Fruit fly (Drosophila melanogaster): Measurements from ENCODE around the gene CG7115.

CG7115 gene

DNA sequence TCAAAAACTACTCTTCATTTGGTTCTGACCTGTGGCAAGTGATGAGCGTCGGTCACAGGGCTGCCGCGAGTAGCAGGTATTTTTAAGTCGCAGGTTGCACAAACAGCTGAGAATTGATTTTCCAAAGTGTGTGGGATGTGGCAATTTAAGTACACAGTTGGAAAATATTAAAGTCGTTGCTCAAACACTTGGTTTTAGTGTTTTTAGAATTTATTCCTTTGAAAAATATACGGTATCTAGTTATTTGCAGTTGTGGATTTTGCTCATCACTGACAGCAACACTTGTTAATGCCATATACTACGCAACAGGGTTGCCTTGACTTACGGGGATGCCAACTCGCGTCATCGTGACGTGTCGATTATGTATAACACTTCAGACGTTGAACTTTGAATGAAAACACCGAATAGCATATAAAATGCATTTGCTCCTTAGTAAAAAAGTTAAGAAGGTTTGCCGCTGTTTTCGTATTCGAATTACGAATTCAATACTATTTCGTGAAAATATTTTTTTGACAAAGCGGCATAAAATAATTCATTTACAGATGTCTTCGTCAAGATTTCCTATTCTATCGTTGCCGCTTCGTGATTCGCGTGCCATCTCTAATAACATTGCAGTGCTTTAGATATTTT, 21.0 kb upstream of the CG7115 start, which contains the start of the genes Herp and r2d2 (continued):
- TF ChIP-seq kni (GFP tag; optimal IDR thresholded peaks at IDR 0.05): peak; percentile 91
- peak; percentile 63 for TF ChIP-seq CG17568 (GFP tag; optimal IDR thresholded peaks at IDR 0.05)
- TF ChIP-seq CG4707 (GFP tag; optimal IDR thresholded peaks at IDR 0.05): peak; percentile 50
- peak; percentile 91 for TF ChIP-seq Hr3 (GFP tag; optimal IDR thresholded peaks at IDR 0.05)
- peak; percentile 90 for TF ChIP-seq scrt (GFP tag; optimal IDR thresholded peaks at IDR 0.05)
- TF ChIP-seq Med (GFP tag): peak; percentile 99
- peak; percentile 40 for TF ChIP-seq pfk (GFP tag; optimal IDR thresholded peaks at IDR 0.05)
- TF ChIP-seq Fer1 (GFP tag; optimal IDR thresholded peaks at IDR 0.05): peak; percentile 91
- peak; percentile 66 for TF ChIP-seq CG5180 (GFP tag; optimal IDR thresholded peaks at IDR 0.05)
- peak; percentile 92 for TF ChIP-seq CG7372 (GFP tag; IDR thresholded peaks at IDR 0.05)
- TF ChIP-seq wor (GFP tag; IDR thresholded peaks at IDR 0.05): peak; percentile 84
- TF ChIP-seq unc-4 (GFP tag; IDR thresholded peaks at IDR 0.05; ENCODE audit: partially characterized antibody): peak; percentile 85
- peak; percentile 90 for TF ChIP-seq repo (GFP tag; optimal IDR thresholded peaks at IDR 0.05)
- TF ChIP-seq Lim3 (GFP tag; IDR thresholded peaks at IDR 0.05): peak; percentile 52; the same call in 1 of the 2 replicates
- no peak for TF ChIP-seq zf30C (GFP tag; optimal IDR thresholded peaks at IDR 0.05)
- TF ChIP-seq BtbVII (GFP tag; optimal IDR thresholded peaks at IDR 0.05): peak; percentile 87
- peak; percentile 87 for TF ChIP-seq Six4 (GFP tag; optimal IDR thresholded peaks at IDR 0.05)
- peak; percentile 82 for TF ChIP-seq knrl (GFP tag; IDR thresholded peaks at IDR 0.05; ENCODE audit: partially characterized antibody)
- TF ChIP-seq CG4360 (GFP tag; IDR thresholded peaks at IDR 0.05): no peak; the same call in 1 of the 2 replicates
- TF ChIP-seq CG13775 (GFP tag; optimal IDR thresholded peaks at IDR 0.05): peak; percentile 93
- peak; percentile 59 for TF ChIP-seq E2f2 (GFP tag; IDR thresholded peaks at IDR 0.05)
- TF ChIP-seq CG3281 (GFP tag; optimal IDR thresholded peaks at IDR 0.05): peak; percentile 92
- TF ChIP-seq crp (GFP tag; optimal IDR thresholded peaks at IDR 0.05): peak in 1 of 2 experiments; percentile 75
- TF ChIP-seq run (tag; optimal IDR thresholded peaks at IDR 0.05): peak; percentile 64
- TF ChIP-seq vnd (GFP tag; IDR thresholded peaks at IDR 0.05; ENCODE audit: partially characterized antibody): peak; percentile 77
- peak; percentile 97 for TF ChIP-seq zfh2 (GFP tag; optimal IDR thresholded peaks at IDR 0.05)
- TF ChIP-seq slbo (GFP tag; IDR thresholded peaks at IDR 0.05): peak; percentile 93
- TF ChIP-seq luna (GFP tag; optimal IDR thresholded peaks at IDR 0.05): peak; percentile 78
- peak; percentile 65 for TF ChIP-seq CG17802 (tag; optimal IDR thresholded peaks at IDR 0.05)
- TF ChIP-seq CG17361 (GFP tag; IDR thresholded peaks at IDR 0.05): peak; percentile 94
- peak; percentile 79 for TF ChIP-seq ewg (GFP tag; optimal IDR thresholded peaks at IDR 0.05)
- TF ChIP-seq wek (GFP tag; optimal IDR thresholded peaks at IDR 0.05): peak; percentile 72
- TF ChIP-seq CG7786 (GFP tag; optimal IDR thresholded peaks at IDR 0.05): peak; percentile 95
- peak; percentile 65; the same call in 1 of the 2 replicates for TF ChIP-seq toy (GFP tag; IDR thresholded peaks at IDR 0.05)
- peak; percentile 57 for TF ChIP-seq Vsx1 (GFP tag; optimal IDR thresholded peaks at IDR 0.05)
- TF ChIP-seq CG34224 (GFP tag; IDR thresholded peaks at IDR 0.05; ENCODE audit: partially characterized antibody): peak; percentile 81
- TF ChIP-seq Oaz (GFP tag; IDR thresholded peaks at IDR 0.05): peak; percentile 79
- TF ChIP-seq CG32772 (GFP tag; IDR thresholded peaks at IDR 0.05): peak; percentile 92
- TF ChIP-seq CTCF (GFP tag; optimal IDR thresholded peaks at IDR 0.05): peak; percentile 36
- TF ChIP-seq CG14050 (GFP tag; IDR thresholded peaks at IDR 0.05): peak; percentile 81
- TF ChIP-seq mld (GFP tag; IDR thresholded peaks at IDR 0.05; ENCODE audit: partially characterized antibody): no peak
- peak; percentile 34 for TF ChIP-seq pros (GFP tag; optimal IDR thresholded peaks at IDR 0.05)
- peak; percentile 74 for TF ChIP-seq salm (tag; optimal IDR thresholded peaks at IDR 0.05)
- peak; percentile 66 for TF ChIP-seq cato (GFP tag; optimal IDR thresholded peaks at IDR 0.05; ENCODE audit: borderline replicate concordance)
- TF ChIP-seq CG8944 (GFP tag; optimal IDR thresholded peaks at IDR 0.05): peak; percentile 93
- peak; percentile 91 for TF ChIP-seq CG33213 (GFP tag; optimal IDR thresholded peaks at IDR 0.05)
- TF ChIP-seq gce (GFP tag; IDR thresholded peaks at IDR 0.05): peak; percentile 47; the same call in 1 of the 3 replicates
- no peak for TF ChIP-seq usp (GFP tag; optimal IDR thresholded peaks at IDR 0.05)
- no peak for TF ChIP-seq HLHmδ (GFP tag; optimal IDR thresholded peaks at IDR 0.05)
